Worm (Caenorhabditis elegans) whole organism, early embryonic: ENCODE results near the gene str-94.

Experiments used
- B0310.2 ChIP-seq: sonication (generic microtip); optimal IDR thresholded peaks from 2 replicates; lab custom pipeline; 2016; ENCODE audit warnings: mild to moderate bottlenecking, missing genetic modification characterization, missing compliant biosample characterization
- F13C5.2 ChIP-seq: sonication (generic microtip); optimal IDR thresholded peaks from 2 replicates; lab custom pipeline; 2017; ENCODE audit warnings: mild to moderate bottlenecking, missing genetic modification characterization, inconsistent platforms, missing compliant biosample characterization
- aly-1 ChIP-seq: sonication (generic microtip); optimal IDR thresholded peaks from 2 replicates; lab custom pipeline; 2016; ENCODE audit warnings: missing genetic modification characterization, missing compliant biosample characterization
- hmbx-1 ChIP-seq: sonication (generic microtip); optimal IDR thresholded peaks from 2 replicates; lab custom pipeline; 2016; ENCODE audit warnings: mild to moderate bottlenecking, missing genetic modification characterization, missing compliant biosample characterization
- tbx-37 ChIP-seq: fragments of 200-800 bp; sonication (Bioruptor generic); conservative IDR thresholded peaks from 2 replicates; pipeline ENCODE4 v1.3.6; 2022; ENCODE audit warnings: missing genetic modification reagents, missing genetic modification characterization, missing compliant biosample characterization

DNA sequence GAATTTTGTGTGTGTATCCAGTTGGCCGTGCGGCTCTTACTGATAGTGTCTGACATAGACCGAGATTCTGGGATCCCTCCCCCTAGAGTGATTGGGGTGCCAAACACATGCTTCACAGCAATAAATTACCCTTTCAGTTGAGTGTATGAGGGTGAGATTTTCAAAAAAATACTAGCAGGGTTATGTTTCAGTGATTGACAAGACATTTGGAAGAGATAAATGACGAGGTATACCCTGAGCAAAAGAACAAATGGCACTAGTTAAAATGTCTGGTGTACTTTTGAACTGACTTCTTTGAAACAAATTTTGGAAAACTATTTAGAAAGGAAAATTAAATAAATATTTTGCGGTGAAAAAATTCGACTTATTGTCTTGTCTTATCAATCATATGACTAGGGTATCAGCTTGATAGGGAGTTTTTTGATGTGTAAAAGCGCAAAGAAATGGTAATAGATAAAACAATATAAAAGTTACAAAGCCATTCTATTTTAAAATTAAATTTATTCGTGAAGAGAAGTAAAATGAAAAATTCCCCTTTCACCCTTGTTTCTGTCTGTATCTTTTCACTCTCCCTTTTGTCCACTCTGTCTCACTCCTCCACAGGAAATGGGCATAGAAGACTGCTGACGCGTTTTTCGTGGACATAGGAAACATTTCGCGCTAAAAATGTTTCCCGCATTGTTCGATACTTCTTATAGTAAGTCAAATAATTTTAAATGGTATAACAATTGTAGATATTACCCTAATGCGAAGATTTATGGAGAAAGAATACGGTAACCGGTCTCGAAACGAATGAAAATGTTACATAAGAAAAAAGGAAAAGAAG lies 5.7 kb downstream of the str-94 start, which contains the start of gene glo-4:
- TF ChIP-seq hmbx-1, result no peak
- TF ChIP-seq tbx-37 (GFP tag; lab: Robert Waterston, UW), result no peak
- no peak for TF ChIP-seq F13C5.2
- TF ChIP-seq B0310.2 (tag; lab: Kevin White, UChicago), result no peak
- TF ChIP-seq aly-1 (tag; lab: Kevin White, UChicago), result no peak
